Fruit fly (Drosophila melanogaster): Measurements from ENCODE around the gene 5-HT7.

DNA sequence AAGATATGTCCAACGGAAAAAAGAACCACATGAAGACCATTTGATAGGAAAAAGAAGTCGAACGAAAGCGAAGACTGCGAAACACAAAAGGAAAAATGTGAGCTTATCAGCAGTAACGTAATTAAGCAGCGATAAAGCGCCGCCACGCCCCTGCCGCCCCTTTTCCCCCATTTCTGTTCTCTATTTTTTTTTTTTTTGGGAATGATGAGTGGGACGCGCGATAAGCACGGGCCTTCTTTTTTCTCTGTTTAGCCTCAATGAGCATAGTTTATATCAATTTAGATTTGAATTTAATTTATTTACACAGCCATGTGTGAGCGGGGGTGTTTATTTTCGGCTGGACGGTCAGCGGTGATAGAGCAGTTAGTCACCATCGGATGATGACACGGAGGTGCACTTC, 6.6 kb downstream of the 5-HT7 start:
- no peak for TF ChIP-seq fru (GFP tag; optimal IDR thresholded peaks at IDR 0.05)
- TF ChIP-seq pan (optimal IDR thresholded peaks at IDR 0.05), result no peak
- no peak for TF ChIP-seq psq (GFP tag; optimal IDR thresholded peaks at IDR 0.05)
- no peak for TF ChIP-seq Abd-B (GFP tag; optimal IDR thresholded peaks at IDR 0.05)
- TF ChIP-seq brk (GFP tag; optimal IDR thresholded peaks at IDR 0.05), result no peak

All from whole organism, wandering third instar larva.